Fruit fly (Drosophila melanogaster): Measurements from ENCODE around the gene CG9743.

CG9743 gene

dm6 chr3R:30195606-30196049 lies 7.2 kb downstream of the CG9743 start (continued):
- TF ChIP-seq CG11085 (GFP tag; IDR thresholded peaks at IDR 0.05) (0 out of 2 replicates have a peak, but pooled peaks have one; percentile 23), Asciz (GFP tag; optimal IDR thresholded peaks at IDR 0.05) (no peak), CG6791 (GFP tag; IDR thresholded peaks at IDR 0.05; ENCODE audit: partially characterized antibody) (0 out of 3 replicates have a peak, but pooled peaks have one; percentile 35), repo (GFP tag; optimal IDR thresholded peaks at IDR 0.05) (no peak), CG33557 (GFP tag; optimal IDR thresholded peaks at IDR 0.05) (no peak), dpn (GFP tag; optimal IDR thresholded peaks at IDR 0.05) (peak in 1 of 2 experiments; percentile 63), CG11456 (GFP tag; IDR thresholded peaks at IDR 0.05) (peak; percentile 83), Trl (optimal IDR thresholded peaks at IDR 0.05) (no peak), Trl (GFP tag; optimal IDR thresholded peaks at IDR 0.05) (no peak), ab (GFP tag; optimal IDR thresholded peaks at IDR 0.05) (no peak), pan (optimal IDR thresholded peaks at IDR 0.05) (no peak), pan (GFP tag; optimal IDR thresholded peaks at IDR 0.05 in 1 of 2, IDR thresholded peaks at IDR 0.05 in 1 of 2) (peak in 1 of 2 experiments; percentile 55), CG3995 (GFP tag; optimal IDR thresholded peaks at IDR 0.05) (no peak), Med (GFP tag) (peak; percentile 86), CG14441 (GFP tag; IDR thresholded peaks at IDR 0.05) (peak; percentile 46; the same call in 1 of the 2 replicates), jigr1 (GFP tag; IDR thresholded peaks at IDR 0.05) (no peak), CG17361 (GFP tag; IDR thresholded peaks at IDR 0.05) (0 out of 3 replicates have a peak, but pooled peaks have one; percentile 25), CHES-1-like (GFP tag; optimal IDR thresholded peaks at IDR 0.05) (no peak), unpg (GFP tag; optimal IDR thresholded peaks at IDR 0.05) (no peak), Meics (GFP tag; optimal IDR thresholded peaks at IDR 0.05) (peak; percentile 62), CG6854 (GFP tag; optimal IDR thresholded peaks at IDR 0.05) (peak; percentile 25), CG12219 (GFP tag; optimal IDR thresholded peaks at IDR 0.05) (peak; percentile 17), CG5180 (GFP tag; optimal IDR thresholded peaks at IDR 0.05) (no peak), CG6683 (GFP tag; optimal IDR thresholded peaks at IDR 0.05) (peak; percentile 10), Blimp-1 (GFP tag; optimal IDR thresholded peaks at IDR 0.05) (peak; percentile 29), amos (GFP tag; IDR thresholded peaks at IDR 0.05; ENCODE audit: partially characterized antibody) (no peak; the same call in 1 of the 2 replicates), CG15514 (GFP tag; optimal IDR thresholded peaks at IDR 0.05) (peak; percentile 84), eyg (GFP tag; optimal IDR thresholded peaks at IDR 0.05) (peak; percentile 33), CG3163 (GFP tag; optimal IDR thresholded peaks at IDR 0.05) (peak; percentile 20), gfzf (GFP tag; optimal IDR thresholded peaks at IDR 0.05) (peak; percentile 33), NK7.1 (GFP tag; optimal IDR thresholded peaks at IDR 0.05) (no peak), Optix (GFP tag; IDR thresholded peaks at IDR 0.05) (no peak), Hr39 (optimal IDR thresholded peaks at IDR 0.05) (no peak), CG11504 (tag; optimal IDR thresholded peaks at IDR 0.05) (peak; percentile 44), CG2875 (GFP tag; optimal IDR thresholded peaks at IDR 0.05) (no peak), trh (GFP tag; optimal IDR thresholded peaks at IDR 0.05) (no peak), B-H1 (GFP tag; IDR thresholded peaks at IDR 0.05) (peak; percentile 40; the same call in 1 of the 3 replicates), Hmr (GFP tag; optimal IDR thresholded peaks at IDR 0.05) (peak; percentile 74), sc (optimal IDR thresholded peaks at IDR 0.05) (no peak), sc (GFP tag; optimal IDR thresholded peaks at IDR 0.05) (no peak), corto (GFP tag; optimal IDR thresholded peaks at IDR 0.05) (no peak), Poxn (GFP tag; IDR thresholded peaks at IDR 0.05) (no peak), luna (GFP tag; optimal IDR thresholded peaks at IDR 0.05) (no peak), tna (GFP tag; IDR thresholded peaks at IDR 0.05; ENCODE audit: partially characterized antibody) (0 out of 2 replicates have a peak, but pooled peaks have one; percentile 25), slbo (GFP tag; IDR thresholded peaks at IDR 0.05) (peak; percentile 83), Jarid2 (GFP tag; optimal IDR thresholded peaks at IDR 0.05) (peak; percentile 45), so (GFP tag; IDR thresholded peaks at IDR 0.05) (no peak), CG7745 (tag; optimal IDR thresholded peaks at IDR 0.05) (no peak), Doc3 (GFP tag; IDR thresholded peaks at IDR 0.05; ENCODE audit: partially characterized antibody) (no peak), Fer2 (tag; optimal IDR thresholded peaks at IDR 0.05) (peak; percentile 20), CG12104 (GFP tag; optimal IDR thresholded peaks at IDR 0.05) (no peak)

Data from whole organism, embryonic.